Worm (Caenorhabditis elegans) whole organism, early embryonic: ENCODE data around the gene puf-12.

Experiments used
- B0310.2 ChIP-seq: sonication (generic microtip); optimal IDR thresholded peaks from 2 replicates; lab custom pipeline; 2016; ENCODE audit warnings: mild to moderate bottlenecking, missing genetic modification characterization, missing compliant biosample characterization
- aly-1 ChIP-seq: sonication (generic microtip); optimal IDR thresholded peaks from 2 replicates; lab custom pipeline; 2016; ENCODE audit warnings: missing genetic modification characterization, missing compliant biosample characterization
- ama-1 ChIP-seq: fragments of 150-350 bp; optimal IDR thresholded peaks from 2 replicates; lab custom pipeline; 2014
- ceh-36 ChIP-seq: sonication (generic microtip); optimal IDR thresholded peaks from 2 replicates; lab custom pipeline; 2016; ENCODE audit warnings: missing genetic modification characterization, inconsistent platforms, missing compliant biosample characterization
- ets-7 ChIP-seq: sonication (generic microtip); optimal IDR thresholded peaks from 2 replicates; lab custom pipeline; 2016; ENCODE audit warnings: missing genotype, missing genetic modification characterization, missing compliant biosample characterization
- hmg-4 ChIP-seq: fragments of 200-800 bp; sonication (Bioruptor generic); optimal IDR thresholded peaks from 2 replicates; lab custom pipeline; 2018; ENCODE audit warnings: mild to moderate bottlenecking, missing genetic modification characterization, missing compliant biosample characterization
- pes-1 ChIP-seq: fragments of 200-800 bp; sonication (Bioruptor generic); IDR thresholded peaks from 2 replicates; pipeline ENCODE4 v1.3.6; 2022; ENCODE audit warnings: missing genetic modification reagents, missing genetic modification characterization, missing compliant biosample characterization
- scrt-1 ChIP-seq: fragments of 200-800 bp; sonication (Bioruptor generic); IDR thresholded peaks from 2 replicates; pipeline ENCODE4 v1.3.6; 2022; ENCODE audit warnings: missing genetic modification characterization, missing compliant biosample characterization
- tbx-37 ChIP-seq: fragments of 200-800 bp; sonication (Bioruptor generic); conservative IDR thresholded peaks from 2 replicates; pipeline ENCODE4 v1.3.6; 2022; ENCODE audit warnings: missing genetic modification reagents, missing genetic modification characterization, missing compliant biosample characterization
- tra-4 ChIP-seq: sonication (generic microtip); optimal IDR thresholded peaks from 2 replicates; lab custom pipeline; 2017; ENCODE audit warnings: missing genetic modification characterization, missing compliant biosample characterization

DNA sequence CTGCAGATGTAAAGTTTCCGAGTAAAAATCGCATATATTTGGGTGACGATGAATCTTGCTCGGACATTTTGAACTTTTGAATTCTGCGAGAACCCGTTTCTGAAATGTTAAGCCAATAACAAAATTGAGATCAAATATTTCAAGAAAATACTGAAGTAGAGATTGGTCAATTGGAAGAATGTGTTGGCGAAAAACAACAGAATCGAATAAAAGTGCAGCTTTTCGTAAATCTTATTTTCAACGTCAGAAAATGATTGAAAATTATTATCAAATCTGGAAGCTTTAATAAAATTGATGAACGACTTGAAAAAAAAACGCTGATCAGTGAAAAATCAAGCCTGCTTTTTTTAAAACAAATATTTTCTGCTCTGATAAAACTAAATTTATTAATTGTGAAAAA, 27.3 kb downstream of the puf-12 start, which contains the start of gene F27E5.8:
- TF ChIP-seq aly-1: no peak
- no peak for TF ChIP-seq hmg-4 (GFP tag; lab: Kevin White, UChicago)
- TF ChIP-seq ama-1 (lab: Kevin White, UChicago): no peak
- no peak for TF ChIP-seq tbx-37 (GFP tag; lab: Robert Waterston, UW)
- no peak for TF ChIP-seq ets-7 (tag; lab: Kevin White, UChicago)
- no peak for TF ChIP-seq scrt-1 (GFP tag; lab: Robert Waterston, UW)
- no peak for TF ChIP-seq tra-4 (tag; lab: Kevin White, UChicago)
- TF ChIP-seq ceh-36 (tag; lab: Kevin White, UChicago): no peak
- no peak for TF ChIP-seq B0310.2
- no peak for TF ChIP-seq pes-1 (GFP tag; lab: Robert Waterston, UW)
